1 fruit fly cellular context compared by ENCODE assay signal in genomic region chrX:12672317-12673172, dm6.
TF ChIP-seq lines count a peak whose summit lies in the region.

No protein-coding gene starts in this region.

TF ChIP-seq in whole organism, embryonic, 481 proteins besides CTCF, POLR2A, EP300 and RAD21 (continued from another document and continues in another):
- no peak for TF ChIP-seq lola (GFP tag; optimal IDR thresholded peaks at IDR 0.05; lab: Kevin White, UChicago)
- TF ChIP-seq Pdp1 (GFP tag; optimal IDR thresholded peaks at IDR 0.05; lab: Kevin White, UChicago), result peak in 1 of 2 experiments; percentile 76
- no peak for TF ChIP-seq E2f1 (GFP tag; IDR thresholded peaks at IDR 0.05; lab: Robert Waterston, UW)
- no peak for TF ChIP-seq CG9727 (GFP tag; optimal IDR thresholded peaks at IDR 0.05; lab: Kevin White, UChicago)
- TF ChIP-seq cg (GFP tag; optimal IDR thresholded peaks at IDR 0.05; lab: Kevin White, UChicago), result peak; percentile 74
- no peak for TF ChIP-seq CG18619 (GFP tag; optimal IDR thresholded peaks at IDR 0.05; lab: Kevin White, UChicago)
- TF ChIP-seq Hr78 (GFP tag; optimal IDR thresholded peaks at IDR 0.05; lab: Kevin White, UChicago), result no peak
- TF ChIP-seq CG33557 (GFP tag; optimal IDR thresholded peaks at IDR 0.05; lab: Kevin White, UChicago), result no peak
- no peak for TF ChIP-seq trh (GFP tag; optimal IDR thresholded peaks at IDR 0.05; lab: Kevin White, UChicago)
- TF ChIP-seq sisA (GFP tag; IDR thresholded peaks at IDR 0.05; lab: Robert Waterston, UW), result 0 out of 2 replicates have a peak, but pooled peaks have one; percentile 9
- TF ChIP-seq wdn (GFP tag; IDR thresholded peaks at IDR 0.05; lab: Robert Waterston, UW), result no peak
- TF ChIP-seq jumu (GFP tag; optimal IDR thresholded peaks at IDR 0.05; lab: Kevin White, UChicago), result no peak
- TF ChIP-seq CG12659 (GFP tag; optimal IDR thresholded peaks at IDR 0.05; lab: Kevin White, UChicago), result no peak
- TF ChIP-seq NfI (GFP tag; optimal IDR thresholded peaks at IDR 0.05; lab: Kevin White, UChicago), result peak; percentile 13
- TF ChIP-seq dysf (GFP tag; IDR thresholded peaks at IDR 0.05; lab: Robert Waterston, UW), result peak; percentile 59; the same call in 2 of the 3 replicates
- no peak for TF ChIP-seq esg (GFP tag; conservative IDR thresholded peaks at IDR 0.05; lab: Robert Waterston, UW)
- TF ChIP-seq Tbp (GFP tag; optimal IDR thresholded peaks at IDR 0.05; lab: Kevin White, UChicago), result no peak
- no peak for TF ChIP-seq CG9609 (GFP tag; optimal IDR thresholded peaks at IDR 0.05; lab: Kevin White, UChicago)
- TF ChIP-seq exex (tag; optimal IDR thresholded peaks at IDR 0.05; lab: Kevin White, UChicago), result no peak
- no peak for TF ChIP-seq repo (GFP tag; optimal IDR thresholded peaks at IDR 0.05; lab: Kevin White, UChicago)
- TF ChIP-seq HLHmδ (GFP tag; optimal IDR thresholded peaks at IDR 0.05; lab: Kevin White, UChicago), result no peak
- TF ChIP-seq aop (GFP tag; IDR thresholded peaks at IDR 0.05; lab: Robert Waterston, UW), result no peak
- no peak for TF ChIP-seq CG2889 (GFP tag; IDR thresholded peaks at IDR 0.05; lab: Robert Waterston, UW)
- TF ChIP-seq bigmax (GFP tag; optimal IDR thresholded peaks at IDR 0.05; lab: Kevin White, UChicago), result no peak
- TF ChIP-seq CG14441 (GFP tag; IDR thresholded peaks at IDR 0.05; lab: Robert Waterston, UW), result 0 out of 2 replicates have a peak, but pooled peaks have one; percentile 28
- 0 out of 2 replicates have a peak, but pooled peaks have one; percentile 11 for TF ChIP-seq chm (GFP tag; IDR thresholded peaks at IDR 0.05; lab: Robert Waterston, UW)
- TF ChIP-seq Dp (GFP tag; optimal IDR thresholded peaks at IDR 0.05; lab: Kevin White, UChicago), result no peak
- TF ChIP-seq Taf1 (GFP tag; IDR thresholded peaks at IDR 0.05; lab: Robert Waterston, UW), result peak; percentile 49; the same call in 1 of the 2 replicates
- TF ChIP-seq CG10147 (GFP tag; optimal IDR thresholded peaks at IDR 0.05; lab: Kevin White, UChicago), result peak; percentile 30
- TF ChIP-seq CG2199 (GFP tag; IDR thresholded peaks at IDR 0.05; lab: Robert Waterston, UW), result 0 out of 3 replicates have a peak, but pooled peaks have one; percentile 24
- TF ChIP-seq CG18599 (GFP tag; optimal IDR thresholded peaks at IDR 0.05; lab: Kevin White, UChicago), result peak; percentile 37
- TF ChIP-seq nerfin-2 (GFP tag; IDR thresholded peaks at IDR 0.05; lab: Robert Waterston, UW; ENCODE audit: partially characterized antibody), result no peak
- peak in 1 of 2 experiments; percentile 20 for TF ChIP-seq Hr51 (GFP tag; optimal IDR thresholded peaks at IDR 0.05; lab: Kevin White, UChicago)
- TF ChIP-seq odd (GFP tag; optimal IDR thresholded peaks at IDR 0.05; lab: Kevin White, UChicago), result no peak
- TF ChIP-seq NC2β (GFP tag; optimal IDR thresholded peaks at IDR 0.05; lab: Kevin White, UChicago), result no peak
- no peak for TF ChIP-seq tin (GFP tag; optimal IDR thresholded peaks at IDR 0.05; lab: Kevin White, UChicago)
- no peak for TF ChIP-seq kni (GFP tag; optimal IDR thresholded peaks at IDR 0.05; lab: Kevin White, UChicago)
- no peak for TF ChIP-seq yki (optimal IDR thresholded peaks at IDR 0.05; lab: Kevin White, UChicago)
- peak; percentile 19 for TF ChIP-seq caup (GFP tag; optimal IDR thresholded peaks at IDR 0.05; lab: Kevin White, UChicago; ENCODE audit: severe bottlenecking)
- no peak for TF ChIP-seq CG2202 (tag; optimal IDR thresholded peaks at IDR 0.05; lab: Kevin White, UChicago)
- no peak for TF ChIP-seq pfk (GFP tag; optimal IDR thresholded peaks at IDR 0.05; lab: Kevin White, UChicago)
- TF ChIP-seq sima (GFP tag; optimal IDR thresholded peaks at IDR 0.05; lab: Kevin White, UChicago), result no peak
- peak; percentile 18 for TF ChIP-seq gro (GFP tag; optimal IDR thresholded peaks at IDR 0.05; lab: Kevin White, UChicago)
- no peak for TF ChIP-seq CG17912 (GFP tag; optimal IDR thresholded peaks at IDR 0.05; lab: Kevin White, UChicago)
- TF ChIP-seq CG3847 (GFP tag; IDR thresholded peaks at IDR 0.05; lab: Robert Waterston, UW), result 0 out of 2 replicates have a peak, but pooled peaks have one; percentile 20
- no peak for TF ChIP-seq Neu2 (GFP tag; optimal IDR thresholded peaks at IDR 0.05; lab: Kevin White, UChicago; ENCODE audit: borderline replicate concordance)
- no peak for TF ChIP-seq Bdp1 (GFP tag; optimal IDR thresholded peaks at IDR 0.05; lab: Kevin White, UChicago)
- no peak for TF ChIP-seq Oaz (GFP tag; IDR thresholded peaks at IDR 0.05; lab: Robert Waterston, UW)
- no peak for TF ChIP-seq eyg (GFP tag; optimal IDR thresholded peaks at IDR 0.05; lab: Kevin White, UChicago)
- peak; percentile 91 for TF ChIP-seq nom (GFP tag; optimal IDR thresholded peaks at IDR 0.05; lab: Kevin White, UChicago)
- TF ChIP-seq dm (GFP tag; optimal IDR thresholded peaks at IDR 0.05; lab: Kevin White, UChicago), result no peak
- TF ChIP-seq Nf-YC (tag; optimal IDR thresholded peaks at IDR 0.05; lab: Kevin White, UChicago), result no peak
- TF ChIP-seq CG42726 (GFP tag; IDR thresholded peaks at IDR 0.05; lab: Robert Waterston, UW; ENCODE audit: partially characterized antibody), result no peak
- no peak for TF ChIP-seq insv (GFP tag; optimal IDR thresholded peaks at IDR 0.05; lab: Kevin White, UChicago)
- no peak for TF ChIP-seq MTF-1 (GFP tag; optimal IDR thresholded peaks at IDR 0.05; lab: Kevin White, UChicago; ENCODE audit: borderline replicate concordance)
- TF ChIP-seq sens-2 (GFP tag; IDR thresholded peaks at IDR 0.05; lab: Robert Waterston, UW), result no peak
- peak; percentile 4 for TF ChIP-seq gem (tag; optimal IDR thresholded peaks at IDR 0.05; lab: Kevin White, UChicago)
- peak; percentile 12 for TF ChIP-seq unpg (GFP tag; optimal IDR thresholded peaks at IDR 0.05; lab: Kevin White, UChicago)
- TF ChIP-seq tll (GFP tag; optimal IDR thresholded peaks at IDR 0.05; lab: Kevin White, UChicago), result no peak
- TF ChIP-seq dmrt11E (tag; optimal IDR thresholded peaks at IDR 0.05; lab: Kevin White, UChicago), result no peak
- TF ChIP-seq slbo (GFP tag; IDR thresholded peaks at IDR 0.05; lab: Robert Waterston, UW), result 0 out of 2 replicates have a peak, but pooled peaks have one; percentile 18
- TF ChIP-seq sim (GFP tag; IDR thresholded peaks at IDR 0.05; lab: Robert Waterston, UW), result no peak
- no peak for TF ChIP-seq vnd (GFP tag; IDR thresholded peaks at IDR 0.05; lab: Robert Waterston, UW; ENCODE audit: partially characterized antibody)
- TF ChIP-seq sr (GFP tag; IDR thresholded peaks at IDR 0.05; lab: Robert Waterston, UW), result no peak
- TF ChIP-seq sqz (GFP tag; optimal IDR thresholded peaks at IDR 0.05; lab: Kevin White, UChicago), result peak; percentile 97
- TF ChIP-seq CG16863 (GFP tag; optimal IDR thresholded peaks at IDR 0.05; lab: Kevin White, UChicago), result no peak
- no peak for TF ChIP-seq CG15479 (GFP tag; optimal IDR thresholded peaks at IDR 0.05; lab: Kevin White, UChicago)
- TF ChIP-seq pnt (GFP tag; optimal IDR thresholded peaks at IDR 0.05; lab: Kevin White, UChicago), result no peak
- no peak for TF ChIP-seq seq (GFP tag; IDR thresholded peaks at IDR 0.05; lab: Robert Waterston, UW)
- TF ChIP-seq CG5180 (GFP tag; optimal IDR thresholded peaks at IDR 0.05; lab: Kevin White, UChicago), result no peak
- 0 out of 2 replicates have a peak, but pooled peaks have one; percentile 26 for TF ChIP-seq Atf6 (GFP tag; IDR thresholded peaks at IDR 0.05; lab: Robert Waterston, UW)
- no peak for TF ChIP-seq twi (tag; optimal IDR thresholded peaks at IDR 0.05; lab: Kevin White, UChicago)
- TF ChIP-seq Rx (GFP tag; IDR thresholded peaks at IDR 0.05; lab: Robert Waterston, UW), result no peak
- no peak for TF ChIP-seq CG6854 (GFP tag; optimal IDR thresholded peaks at IDR 0.05; lab: Kevin White, UChicago)
- TF ChIP-seq crc (GFP tag; optimal IDR thresholded peaks at IDR 0.05; lab: Kevin White, UChicago), result no peak
- no peak for TF ChIP-seq crol (GFP tag; IDR thresholded peaks at IDR 0.05; lab: Robert Waterston, UW)
- TF ChIP-seq CG2875 (GFP tag; optimal IDR thresholded peaks at IDR 0.05; lab: Kevin White, UChicago), result no peak
- TF ChIP-seq CG7839 (tag; optimal IDR thresholded peaks at IDR 0.05; lab: Kevin White, UChicago), result peak; percentile 28
- no peak for TF ChIP-seq Myb (GFP tag; optimal IDR thresholded peaks at IDR 0.05; lab: Kevin White, UChicago)
- TF ChIP-seq CG6791 (GFP tag; IDR thresholded peaks at IDR 0.05; lab: Robert Waterston, UW; ENCODE audit: partially characterized antibody), result no peak
- TF ChIP-seq HmgZ (tag; optimal IDR thresholded peaks at IDR 0.05; lab: Kevin White, UChicago), result no peak
- TF ChIP-seq danr (GFP tag; IDR thresholded peaks at IDR 0.05; lab: Robert Waterston, UW), result no peak
- TF ChIP-seq Mad (GFP tag; optimal IDR thresholded peaks at IDR 0.05; lab: Kevin White, UChicago), result no peak
- no peak for TF ChIP-seq Sin3A (optimal IDR thresholded peaks at IDR 0.05; lab: Kevin White, UChicago)
- peak; percentile 27 for TF ChIP-seq cwo (GFP tag; optimal IDR thresholded peaks at IDR 0.05; lab: Kevin White, UChicago)
- TF ChIP-seq Ssrp (tag; optimal IDR thresholded peaks at IDR 0.05; lab: Kevin White, UChicago), result no peak
- no peak for TF ChIP-seq CG18011 (GFP tag; optimal IDR thresholded peaks at IDR 0.05; lab: Kevin White, UChicago)
- no peak for TF ChIP-seq H2.0 (GFP tag; IDR thresholded peaks at IDR 0.05; lab: Robert Waterston, UW)
- TF ChIP-seq CG14965 (GFP tag; optimal IDR thresholded peaks at IDR 0.05; lab: Kevin White, UChicago; ENCODE audit: borderline replicate concordance), result no peak
- peak; percentile 39 for TF ChIP-seq CG15269 (tag; optimal IDR thresholded peaks at IDR 0.05; lab: Kevin White, UChicago)
- TF ChIP-seq CG3281 (GFP tag; optimal IDR thresholded peaks at IDR 0.05; lab: Kevin White, UChicago), result peak; percentile 25
- TF ChIP-seq nmo (GFP tag; optimal IDR thresholded peaks at IDR 0.05; lab: Kevin White, UChicago), result no peak
- TF ChIP-seq YL-1 (GFP tag; optimal IDR thresholded peaks at IDR 0.05; lab: Kevin White, UChicago), result no peak
- peak; percentile 81 for TF ChIP-seq CG4360 (GFP tag; IDR thresholded peaks at IDR 0.05; lab: Robert Waterston, UW)
- TF ChIP-seq D (optimal IDR thresholded peaks at IDR 0.05; lab: Kevin White, UChicago), result no peak
- TF ChIP-seq D (GFP tag; optimal IDR thresholded peaks at IDR 0.05; lab: Kevin White, UChicago), result no peak
- TF ChIP-seq CG6175 (GFP tag; IDR thresholded peaks at IDR 0.05; lab: Robert Waterston, UW), result no peak
- no peak for TF ChIP-seq CG8944 (GFP tag; optimal IDR thresholded peaks at IDR 0.05; lab: Kevin White, UChicago)
- no peak for TF ChIP-seq CG12391 (tag; optimal IDR thresholded peaks at IDR 0.05; lab: Kevin White, UChicago)
- no peak for TF ChIP-seq CG3407 (GFP tag; optimal IDR thresholded peaks at IDR 0.05; lab: Kevin White, UChicago)
- TF ChIP-seq CG30020 (tag; optimal IDR thresholded peaks at IDR 0.05; lab: Kevin White, UChicago), result no peak
- TF ChIP-seq CG2678 (tag; optimal IDR thresholded peaks at IDR 0.05; lab: Kevin White, UChicago), result peak; percentile 24
- TF ChIP-seq nau (GFP tag; optimal IDR thresholded peaks at IDR 0.05; lab: Kevin White, UChicago), result no peak
- no peak for TF ChIP-seq ase (GFP tag; IDR thresholded peaks at IDR 0.05; lab: Robert Waterston, UW)
- TF ChIP-seq zen (tag; optimal IDR thresholded peaks at IDR 0.05; lab: Kevin White, UChicago), result no peak
- no peak for TF ChIP-seq GATAe (GFP tag; conservative IDR thresholded peaks at IDR 0.05; lab: Robert Waterston, UW)
- TF ChIP-seq Ada2b (GFP tag; IDR thresholded peaks at IDR 0.05; lab: Robert Waterston, UW), result no peak
- TF ChIP-seq abd-A (tag; optimal IDR thresholded peaks at IDR 0.05; lab: Kevin White, UChicago), result peak; percentile 49
- no peak for TF ChIP-seq NC2α (GFP tag; optimal IDR thresholded peaks at IDR 0.05; lab: Kevin White, UChicago)
- no peak for TF ChIP-seq CG17186 (GFP tag; optimal IDR thresholded peaks at IDR 0.05; lab: Kevin White, UChicago)
- no peak for TF ChIP-seq tap (tag; optimal IDR thresholded peaks at IDR 0.05; lab: Kevin White, UChicago)
- TF ChIP-seq CG8359 (GFP tag; optimal IDR thresholded peaks at IDR 0.05; lab: Kevin White, UChicago; ENCODE audit: borderline replicate concordance), result no peak
- no peak for TF ChIP-seq Dfd (GFP tag; optimal IDR thresholded peaks at IDR 0.05; lab: Kevin White, UChicago)
- TF ChIP-seq CG2120 (GFP tag; optimal IDR thresholded peaks at IDR 0.05; lab: Kevin White, UChicago), result peak; percentile 53
- 0 out of 2 replicates have a peak, but pooled peaks have one; percentile 24 for TF ChIP-seq CG14014 (GFP tag; IDR thresholded peaks at IDR 0.05; lab: Robert Waterston, UW)
- peak; percentile 62 for TF ChIP-seq Rfx (GFP tag; IDR thresholded peaks at IDR 0.05; lab: Robert Waterston, UW)
- TF ChIP-seq CG32532 (GFP tag; IDR thresholded peaks at IDR 0.05; lab: Robert Waterston, UW), result peak; percentile 56
- no peak for TF ChIP-seq CG12942 (GFP tag; optimal IDR thresholded peaks at IDR 0.05; lab: Kevin White, UChicago)
- peak; percentile 44 for TF ChIP-seq CG31224 (GFP tag; IDR thresholded peaks at IDR 0.05; lab: Robert Waterston, UW)
- TF ChIP-seq bbx (GFP tag; IDR thresholded peaks at IDR 0.05; lab: Robert Waterston, UW; ENCODE audit: partially characterized antibody), result no peak
- TF ChIP-seq CG8924 (tag; optimal IDR thresholded peaks at IDR 0.05; lab: Kevin White, UChicago), result no peak
- no peak for TF ChIP-seq pan (optimal IDR thresholded peaks at IDR 0.05; lab: Kevin White, UChicago)
- no peak for TF ChIP-seq pan (GFP tag; optimal IDR thresholded peaks at IDR 0.05 in 1 of 2, IDR thresholded peaks at IDR 0.05 in 1 of 2)
- peak; percentile 2 for TF ChIP-seq CG10209 (GFP tag; optimal IDR thresholded peaks at IDR 0.05; lab: Kevin White, UChicago)
- TF ChIP-seq az2 (GFP tag; optimal IDR thresholded peaks at IDR 0.05; lab: Kevin White, UChicago), result no peak
- no peak for TF ChIP-seq prd (optimal IDR thresholded peaks at IDR 0.05; lab: Kevin White, UChicago)
- no peak for TF ChIP-seq prd (GFP tag; IDR thresholded peaks at IDR 0.05; lab: Robert Waterston, UW)
- no peak for TF ChIP-seq CG8478 (optimal IDR thresholded peaks at IDR 0.05; lab: Kevin White, UChicago)
- TF ChIP-seq Hmr (GFP tag; optimal IDR thresholded peaks at IDR 0.05; lab: Kevin White, UChicago), result peak; percentile 40
- peak; percentile 47 for TF ChIP-seq lilli (GFP tag; optimal IDR thresholded peaks at IDR 0.05; lab: Kevin White, UChicago)
- no peak for TF ChIP-seq otp (GFP tag; IDR thresholded peaks at IDR 0.05; lab: Robert Waterston, UW)
- peak; percentile 17; the same call in 1 of the 2 replicates for TF ChIP-seq Adf1 (GFP tag; IDR thresholded peaks at IDR 0.05; lab: Robert Waterston, UW)
- TF ChIP-seq row (GFP tag; IDR thresholded peaks at IDR 0.05; lab: Robert Waterston, UW), result peak; percentile 30; the same call in 2 of the 3 replicates
- TF ChIP-seq Trl (optimal IDR thresholded peaks at IDR 0.05; lab: Kevin White, UChicago), result no peak
- TF ChIP-seq Trl (GFP tag; optimal IDR thresholded peaks at IDR 0.05; lab: Kevin White, UChicago), result no peak
